Worm (Caenorhabditis elegans) whole organism, L1 larva: Measurements from ENCODE around the gene lron-3.

Source experiments
- aly-2 ChIP-seq: fragments of 150-350 bp; optimal IDR thresholded peaks from 2 replicates; lab custom pipeline; 2014; ENCODE audit warnings: missing biosample characterization, missing genetic modification characterization
- ces-1 ChIP-seq: fragments of 150-350 bp; optimal IDR thresholded peaks from 2 replicates; lab custom pipeline; 2014; ENCODE audit warnings: missing biosample characterization, missing genetic modification reagents, missing genetic modification characterization
- egl-27 ChIP-seq, 2 experiments: fragments of 150-350 bp in 1 of 2; sonication (generic microtip); optimal IDR thresholded peaks; 3 replicates each; lab custom pipeline; 2017 to 2018; ENCODE audit warnings: missing biosample characterization in 2 of 2, missing genetic modification characterization in 2 of 2, missing genetic modification reagents in 2 of 2
- lin-13 ChIP-seq: fragments of 150-350 bp; optimal IDR thresholded peaks from 2 replicates; lab custom pipeline; 2014; ENCODE audit warnings: missing biosample characterization, missing genetic modification reagents, missing genetic modification characterization
- lsy-2 ChIP-seq, 2 experiments: fragments of 150-350 bp; optimal IDR thresholded peaks; 2 replicates each; lab custom pipeline; 2014; ENCODE audit warnings: missing biosample characterization in 2 of 2, missing genetic modification characterization in 2 of 2
- mep-1 ChIP-seq: fragments of 150-350 bp; optimal IDR thresholded peaks from 2 replicates; lab custom pipeline; 2014; ENCODE audit warnings: missing biosample characterization, missing genetic modification characterization
- nhr-237 ChIP-seq: fragments of 150-350 bp; optimal IDR thresholded peaks from 2 replicates; lab custom pipeline; 2014; ENCODE audit warnings: missing biosample characterization, missing genetic modification characterization
- nhr-76 ChIP-seq: sonication (generic microtip); optimal IDR thresholded peaks from 2 replicates; lab custom pipeline; 2017; ENCODE audit warnings: missing biosample characterization, missing genetic modification characterization
- pax-3 ChIP-seq: fragments of 200-800 bp; sonication (Bioruptor generic); optimal IDR thresholded peaks from 2 replicates; lab custom pipeline; 2018; ENCODE audit warnings: mild to moderate bottlenecking, missing genetic modification characterization, moderate library complexity, missing compliant biosample characterization
- tbx-2 ChIP-seq: sonication (generic microtip); optimal IDR thresholded peaks from 2 replicates; lab custom pipeline; 2016; ENCODE audit warnings: missing genetic modification characterization, missing compliant biosample characterization

DNA sequence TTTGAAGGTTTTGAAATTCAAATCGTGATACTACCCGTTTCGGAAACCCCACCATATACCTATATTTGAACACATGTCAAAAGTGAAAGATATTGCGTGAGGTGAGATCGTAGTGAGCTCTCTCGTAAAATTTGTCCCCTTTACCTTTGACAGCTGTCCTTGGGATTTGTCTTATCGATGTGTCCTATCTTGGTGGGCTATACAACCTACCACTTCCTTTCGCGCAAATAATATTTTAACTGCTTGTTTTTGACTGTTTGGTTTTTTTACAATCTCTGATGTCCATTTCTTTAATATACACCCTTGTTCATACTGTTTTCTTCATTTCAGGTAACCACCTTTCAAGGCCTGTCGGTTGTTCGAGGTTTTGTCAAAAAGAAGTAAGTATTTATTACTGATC, 48.1 kb downstream of the lron-3 start, which contains the start of gene eat-20:
- TF ChIP-seq pax-3 (tag; lab: Kevin White, UChicago) (no peak), lin-13 (no peak), nhr-237 (tag; lab: Kevin White, UChicago) (no peak), mep-1 (tag; lab: Kevin White, UChicago) (no peak), nhr-76 (no peak), lsy-2 (tag; optimal IDR thresholded peaks at IDR 0.05; lab: Kevin White, UChicago) (no peak), ces-1 (GFP tag; lab: Kevin White, UChicago) (no peak), aly-2 (tag; lab: Kevin White, UChicago) (no peak), tbx-2 (tag; lab: Kevin White, UChicago) (no peak), egl-27 (tag; optimal IDR thresholded peaks at IDR 0.05; lab: Kevin White, UChicago) (no peak)
